Fruit fly (Drosophila melanogaster) whole organism, wandering third instar larva: ENCODE measurements around the gene by.

ENCODE experiments used
- Abd-B ChIP-seq: fragments of >200 bp; optimal IDR thresholded peaks from 2 replicates; lab custom pipeline; 2017; ENCODE audit warnings: missing biosample characterization, missing genetic modification characterization
- OdsH ChIP-seq: fragments of 200-800 bp; sonication (Bioruptor generic); optimal IDR thresholded peaks from 2 replicates; lab custom pipeline; 2016; ENCODE audit warnings: missing biosample characterization, mild to moderate bottlenecking, missing genetic modification characterization
- Vsx2 ChIP-seq: fragments of 200-300, 225-300 bp; sonication (Bioruptor generic); optimal IDR thresholded peaks from 2 replicates; lab custom pipeline; 2018; ENCODE audit warnings: missing biosample characterization, missing genetic modification characterization; ENCODE audit not compliant: partially characterized antibody
- lola ChIP-seq: fragments of >200 bp; optimal IDR thresholded peaks from 2 replicates; lab custom pipeline; 2017; ENCODE audit warnings: missing biosample characterization, missing genetic modification characterization

dm6 chr3R:9570657-9571056 lies 37.8 kb upstream of the by start:
- no peak for TF ChIP-seq lola (GFP tag; lab: Kevin White, UChicago)
- no peak for TF ChIP-seq Vsx2 (GFP tag; lab: Kevin White, UChicago)
- TF ChIP-seq OdsH (GFP tag; lab: Kevin White, UChicago), result no peak
- TF ChIP-seq Abd-B (GFP tag; lab: Kevin White, UChicago), result no peak
